Fruit fly (Drosophila melanogaster) whole organism, embryonic: ENCODE measurements around the gene Acph-1.
A peak's percentile ranks its signal among the peaks of the same experiment; 100 is the strongest.

Source experiments
- Blimp-1 ChIP-seq: fragments of 200-800 bp; sonication (Bioruptor generic); optimal IDR thresholded peaks from 3 replicates; lab custom pipeline; 2018; ENCODE audit warnings: missing biosample characterization, missing genetic modification characterization, mild to moderate bottlenecking, moderate library complexity, missing genetic modification reagents
- CG12071 ChIP-seq: fragments of 200-800 bp; sonication (Bioruptor generic); optimal IDR thresholded peaks from 3 replicates; lab custom pipeline; 2018; ENCODE audit warnings: missing biosample characterization, mild to moderate bottlenecking, missing genetic modification characterization
- CG12104 ChIP-seq: fragments of 200-800 bp; sonication (Bioruptor generic); optimal IDR thresholded peaks from 3 replicates; lab custom pipeline; 2016; ENCODE audit warnings: missing biosample characterization, missing genetic modification characterization
- CG12659 ChIP-seq: fragments of 200-800 bp; sonication (Bioruptor generic); optimal IDR thresholded peaks from 3 replicates; lab custom pipeline; 2017; ENCODE audit warnings: mild to moderate bottlenecking, missing biosample characterization, missing genetic modification reagents, missing genetic modification characterization
- CG12942 ChIP-seq: fragments of 200-800 bp; sonication (Bioruptor generic); optimal IDR thresholded peaks from 3 replicates; lab custom pipeline; 2016; ENCODE audit warnings: missing biosample characterization, missing genetic modification characterization
- CG15479 ChIP-seq: fragments of 200-800 bp; sonication (Bioruptor generic); optimal IDR thresholded peaks from 3 replicates; lab custom pipeline; 2019; ENCODE audit warnings: missing biosample characterization, mild to moderate bottlenecking, missing genetic modification characterization, moderate library complexity
- CG1603 ChIP-seq: fragments of 200-800 bp; sonication (Bioruptor generic); optimal IDR thresholded peaks from 2 replicates; lab custom pipeline; 2019; ENCODE audit warnings: missing biosample characterization, mild to moderate bottlenecking, missing genetic modification characterization, moderate library complexity
- CG2116 ChIP-seq: fragments of 200-800 bp; sonication (Bioruptor generic); optimal IDR thresholded peaks from 3 replicates; lab custom pipeline; 2018; ENCODE audit warnings: missing biosample characterization, mild to moderate bottlenecking, missing genetic modification characterization
- CG31441 ChIP-seq: fragments of 200-800 bp; sonication (Bioruptor generic); IDR thresholded peaks from 2 replicates; pipeline ENCODE4 v1.3.6; 2022; ENCODE audit warnings: missing biosample characterization, missing genetic modification characterization
- CG42726 ChIP-seq: fragments of 200-800 bp; sonication (Bioruptor generic); IDR thresholded peaks from 2 replicates; pipeline ENCODE4 v1.3.6; 2022; ENCODE audit warnings: missing biosample characterization, missing genetic modification characterization; ENCODE audit not compliant: partially characterized antibody
- CG4617 ChIP-seq: fragments of 200-800 bp; sonication (Bioruptor generic); optimal IDR thresholded peaks from 3 replicates; lab custom pipeline; 2016; ENCODE audit warnings: missing biosample characterization, missing genetic modification characterization, borderline replicate concordance
- CG4707 ChIP-seq: fragments of 200-800 bp; sonication (Bioruptor generic); optimal IDR thresholded peaks from 2 replicates; lab custom pipeline; 2018; ENCODE audit warnings: missing biosample characterization, mild to moderate bottlenecking, missing genetic modification characterization, moderate library complexity
- CG8388 ChIP-seq: fragments of 200-800 bp; sonication (Bioruptor generic); optimal IDR thresholded peaks from 2 replicates; lab custom pipeline; 2019; ENCODE audit warnings: missing biosample characterization, mild to moderate bottlenecking, missing genetic modification characterization, moderate library complexity
- CHES-1-like ChIP-seq: fragments of 200-800 bp; sonication (Bioruptor generic); optimal IDR thresholded peaks from 2 replicates; lab custom pipeline; 2016; ENCODE audit warnings: missing biosample characterization, missing genetic modification characterization
- Chrac-16 ChIP-seq: fragments of 200-800 bp; sonication (Bioruptor generic); optimal IDR thresholded peaks from 3 replicates; lab custom pipeline; 2016; ENCODE audit warnings: missing biosample characterization, missing genetic modification characterization
- Dbx ChIP-seq: fragments of 200-800 bp; sonication (Bioruptor generic); IDR thresholded peaks from 3 replicates; pipeline ENCODE4 v1.3.6; 2022; ENCODE audit warnings: missing biosample characterization, missing genetic modification characterization
- Doc3 ChIP-seq: fragments of 200-800 bp; sonication (Bioruptor generic); IDR thresholded peaks from 3 replicates; pipeline ENCODE4 v1.3.6; 2022; ENCODE audit warnings: missing biosample characterization, missing genetic modification characterization; ENCODE audit not compliant: partially characterized antibody
- Dp ChIP-seq: fragments of 200-800 bp; sonication (Bioruptor generic); optimal IDR thresholded peaks from 2 replicates; lab custom pipeline; 2018; ENCODE audit warnings: missing biosample characterization, mild to moderate bottlenecking, missing genetic modification characterization, moderate library complexity
- Fer1 ChIP-seq: fragments of 200-800 bp; sonication (Bioruptor generic); optimal IDR thresholded peaks from 2 replicates; lab custom pipeline; 2017; ENCODE audit warnings: missing biosample characterization, mild to moderate bottlenecking, missing genetic modification characterization
- GATAe ChIP-seq: fragments of 200-800 bp; sonication (Bioruptor generic); conservative IDR thresholded peaks from 2 replicates; pipeline ENCODE4 v1.3.6; 2022; ENCODE audit warnings: missing biosample characterization, missing genetic modification characterization
- MTF-1 ChIP-seq: fragments of 200-800 bp; sonication (Bioruptor generic); optimal IDR thresholded peaks from 2 replicates; lab custom pipeline; 2018; ENCODE audit warnings: missing biosample characterization, mild to moderate bottlenecking, missing genetic modification characterization, borderline replicate concordance
- Meics ChIP-seq: fragments of 200-800 bp; sonication (Bioruptor generic); optimal IDR thresholded peaks from 2 replicates; lab custom pipeline; 2017; ENCODE audit warnings: missing biosample characterization, mild to moderate bottlenecking, missing genetic modification characterization
- NFAT ChIP-seq: fragments of 200-800 bp; sonication (Bioruptor generic); IDR thresholded peaks from 2 replicates; pipeline ENCODE4 v1.3.6; 2022; ENCODE audit warnings: missing biosample characterization, missing genetic modification characterization
- NK7.1 ChIP-seq: fragments of 200-800 bp; sonication (Bioruptor generic); optimal IDR thresholded peaks from 3 replicates; lab custom pipeline; 2016; ENCODE audit warnings: missing biosample characterization, missing genetic modification characterization
- Oaz ChIP-seq: fragments of 200-800 bp; sonication (Bioruptor generic); IDR thresholded peaks from 2 replicates; pipeline ENCODE4 v1.3.6; 2022; ENCODE audit warnings: missing biosample characterization, missing genetic modification characterization
- Tbp ChIP-seq: fragments of >200 bp; optimal IDR thresholded peaks from 2 replicates; lab custom pipeline; 2018; ENCODE audit warnings: missing biosample characterization, missing genetic modification characterization
- bbx ChIP-seq: fragments of 200-800 bp; sonication (Bioruptor generic); IDR thresholded peaks from 2 replicates; pipeline ENCODE4 v1.3.6; 2022; ENCODE audit warnings: missing biosample characterization, missing genetic modification characterization; ENCODE audit not compliant: partially characterized antibody
- chn ChIP-seq: fragments of 200-800 bp; sonication (Bioruptor generic); optimal IDR thresholded peaks from 2 replicates; lab custom pipeline; 2016; ENCODE audit warnings: missing biosample characterization, missing genetic modification characterization
- crol ChIP-seq: fragments of 200-800 bp; sonication (Bioruptor generic); IDR thresholded peaks from 2 replicates; pipeline ENCODE4 v1.3.6; 2022; ENCODE audit warnings: missing biosample characterization, missing genetic modification characterization
- cwo ChIP-seq: fragments of 200-800 bp; sonication (Bioruptor generic); optimal IDR thresholded peaks from 3 replicates; lab custom pipeline; 2017; ENCODE audit warnings: missing biosample characterization, missing genetic modification characterization, mild to moderate bottlenecking, moderate library complexity, missing genetic modification reagents
- dan ChIP-seq: fragments of 200-800 bp; sonication (Bioruptor generic); IDR thresholded peaks from 2 replicates; pipeline ENCODE4 v1.3.6; 2022; ENCODE audit warnings: missing biosample characterization, missing genetic modification characterization
- disco-r ChIP-seq: fragments of 200-800 bp; sonication (Bioruptor generic); optimal IDR thresholded peaks from 2 replicates; lab custom pipeline; 2016; ENCODE audit warnings: missing biosample characterization, missing genetic modification characterization
- dm ChIP-seq: fragments of 200-800 bp; sonication (Bioruptor generic); optimal IDR thresholded peaks from 3 replicates; lab custom pipeline; 2016; ENCODE audit warnings: missing biosample characterization, missing genetic modification characterization
- dmrt11E ChIP-seq: fragments of 200-800 bp; sonication (Bioruptor generic); optimal IDR thresholded peaks from 3 replicates; lab custom pipeline; 2018; ENCODE audit warnings: missing biosample characterization, mild to moderate bottlenecking, missing genetic modification characterization, moderate library complexity
- ems ChIP-seq: fragments of 200-800 bp; sonication (Bioruptor generic); optimal IDR thresholded peaks from 3 replicates; lab custom pipeline; 2016; ENCODE audit warnings: missing biosample characterization, missing genetic modification characterization
- ftz-f1 ChIP-seq: fragments of 200-800 bp; sonication (Bioruptor generic); optimal IDR thresholded peaks from 2 replicates; lab custom pipeline; 2016; ENCODE audit warnings: missing biosample characterization, missing genetic modification characterization
- gce ChIP-seq: fragments of 200-800 bp; sonication (Bioruptor generic); IDR thresholded peaks from 3 replicates; pipeline ENCODE4 v1.3.6; 2022; ENCODE audit warnings: missing biosample characterization, missing genetic modification characterization
- grn ChIP-seq: fragments of 200-800 bp; sonication (Bioruptor generic); optimal IDR thresholded peaks from 3 replicates; lab custom pipeline; 2017; ENCODE audit warnings: missing biosample characterization, missing genetic modification characterization
- gro ChIP-seq: fragments of 200-800 bp; sonication (Bioruptor generic); optimal IDR thresholded peaks from 2 replicates; lab custom pipeline; 2016; ENCODE audit warnings: missing biosample characterization, missing genetic modification characterization
- gsb ChIP-seq: fragments of 200-800 bp; sonication (Bioruptor generic); IDR thresholded peaks from 2 replicates; pipeline ENCODE4 v1.3.6; 2022; ENCODE audit warnings: missing biosample characterization, missing genetic modification characterization
- h ChIP-seq: fragments of >200 bp; optimal IDR thresholded peaks from 2 replicates; lab custom pipeline; 2017
- jigr1 ChIP-seq: fragments of 200-800 bp; sonication (Bioruptor generic); IDR thresholded peaks from 3 replicates; pipeline ENCODE4 v1.3.6; 2022; ENCODE audit warnings: missing biosample characterization, missing genetic modification characterization
- knrl ChIP-seq: fragments of 200-800 bp; sonication (Bioruptor generic); IDR thresholded peaks from 3 replicates; pipeline ENCODE4 v1.3.6; 2022; ENCODE audit warnings: missing biosample characterization, missing genetic modification characterization; ENCODE audit not compliant: partially characterized antibody
- lmd ChIP-seq: fragments of 200-800 bp; sonication (Bioruptor generic); IDR thresholded peaks from 2 replicates; pipeline ENCODE4 v1.3.6; 2022; ENCODE audit warnings: missing biosample characterization, missing genetic modification characterization
- otp ChIP-seq: fragments of 200-800 bp; sonication (Bioruptor generic); IDR thresholded peaks from 3 replicates; pipeline ENCODE4, ENCODE4 v1.3.6; 2022; ENCODE audit warnings: missing biosample characterization, missing genetic modification characterization
- pho ChIP-seq: fragments of 200-800 bp; sonication (Bioruptor generic); optimal IDR thresholded peaks from 2 replicates; lab custom pipeline; 2016; ENCODE audit warnings: missing biosample characterization, missing genetic modification characterization
- phol ChIP-seq: fragments of 200-800 bp; sonication (Bioruptor generic); optimal IDR thresholded peaks from 3 replicates; lab custom pipeline; 2018; ENCODE audit warnings: missing biosample characterization, mild to moderate bottlenecking, missing genetic modification characterization, moderate library complexity
- row ChIP-seq: fragments of 200-800 bp; sonication (Bioruptor generic); IDR thresholded peaks from 3 replicates; pipeline ENCODE4 v1.3.6; 2022; ENCODE audit warnings: missing biosample characterization, missing genetic modification characterization
- sr ChIP-seq: fragments of 200-800 bp; sonication (Bioruptor generic); IDR thresholded peaks from 3 replicates; pipeline ENCODE4 v1.3.6; 2022; ENCODE audit warnings: missing biosample characterization, missing genetic modification characterization
- vnd ChIP-seq: fragments of 200-800 bp; sonication (Bioruptor generic); IDR thresholded peaks from 3 replicates; pipeline ENCODE4 v1.3.6; 2022; ENCODE audit warnings: missing biosample characterization, missing genetic modification characterization; ENCODE audit not compliant: partially characterized antibody
- wor ChIP-seq: fragments of 200-800 bp; sonication (Bioruptor generic); IDR thresholded peaks from 2 replicates; pipeline ENCODE4 v1.3.6; 2022; ENCODE audit warnings: missing biosample characterization, missing genetic modification characterization
- zfh2 ChIP-seq: fragments of 200-800 bp; sonication (Bioruptor generic); optimal IDR thresholded peaks from 2 replicates; lab custom pipeline; 2016; ENCODE audit warnings: missing biosample characterization, missing genetic modification characterization

The Acph-1 gene

dm6 chr3R:30039494-30039893, 46.3 kb upstream of the Acph-1 start, which contains the start of the genes janA, Sry-alpha and Sry-beta (continued):
- TF ChIP-seq disco-r (no peak), CG12942 (GFP tag; lab: Kevin White, UChicago) (no peak), CG4617 (GFP tag; lab: Kevin White, UChicago) (peak; percentile 92), CG2116 (GFP tag; lab: Kevin White, UChicago) (peak; percentile 86), Blimp-1 (no peak), sr (no peak), Dbx (GFP tag; lab: Robert Waterston, UW) (peak; percentile 49; the same call in 1 of the 3 replicates), Dp (GFP tag; lab: Kevin White, UChicago) (peak; percentile 63), gsb (GFP tag; lab: Robert Waterston, UW) (no peak), otp (GFP tag; lab: Robert Waterston, UW) (no peak), Fer1 (GFP tag; lab: Kevin White, UChicago) (peak; percentile 9), crol (no peak), GATAe (GFP tag; lab: Robert Waterston, UW) (no peak), dm (GFP tag; lab: Kevin White, UChicago) (no peak), gro (GFP tag; lab: Kevin White, UChicago) (no peak), CG4707 (GFP tag; lab: Kevin White, UChicago) (no peak), zfh2 (GFP tag; lab: Kevin White, UChicago) (no peak), jigr1 (GFP tag; lab: Robert Waterston, UW) (no peak), h (lab: Kevin White, UChicago) (no peak), Meics (GFP tag; lab: Kevin White, UChicago) (no peak), vnd (GFP tag; lab: Robert Waterston, UW) (peak; percentile 100), ftz-f1 (GFP tag; lab: Kevin White, UChicago) (no peak), gce (GFP tag; lab: Robert Waterston, UW) (no peak), row (GFP tag; lab: Robert Waterston, UW) (peak; percentile 69), NFAT (no peak), CG12071 (GFP tag; lab: Kevin White, UChicago) (no peak), CG42726 (GFP tag; lab: Robert Waterston, UW) (peak; percentile 97), NK7.1 (no peak), Oaz (no peak), bbx (peak; percentile 99), cwo (GFP tag; lab: Kevin White, UChicago) (no peak), dmrt11E (tag; lab: Kevin White, UChicago) (no peak), CG1603 (tag; lab: Kevin White, UChicago) (no peak), pho (GFP tag; lab: Kevin White, UChicago) (no peak), CG12659 (GFP tag; lab: Kevin White, UChicago) (peak; percentile 83), CHES-1-like (GFP tag; lab: Kevin White, UChicago) (peak; percentile 13), CG12104 (no peak), CG15479 (GFP tag; lab: Kevin White, UChicago) (no peak), knrl (GFP tag; lab: Robert Waterston, UW) (peak; percentile 99), lmd (GFP tag; lab: Robert Waterston, UW) (no peak), grn (GFP tag; lab: Kevin White, UChicago) (no peak), Tbp (GFP tag; lab: Kevin White, UChicago) (no peak), chn (GFP tag; lab: Kevin White, UChicago) (no peak), CG31441 (GFP tag; lab: Robert Waterston, UW) (no peak), MTF-1 (no peak), CG8388 (no peak), ems (no peak), phol (tag; lab: Kevin White, UChicago) (peak; percentile 49), Chrac-16 (GFP tag; lab: Kevin White, UChicago) (no peak), wor (GFP tag; lab: Robert Waterston, UW) (no peak), dan (GFP tag; lab: Robert Waterston, UW) (no peak), Doc3 (GFP tag; lab: Robert Waterston, UW) (peak; percentile 100)
